Worm (Caenorhabditis elegans) whole organism, L1 larva: ENCODE data around the gene bre-1.

ENCODE experiments used
- C04F5.9 ChIP-seq: sonication (generic microtip); optimal IDR thresholded peaks from 2 replicates; lab custom pipeline; 2016; ENCODE audit warnings: missing genetic modification characterization, missing compliant biosample characterization
- C34B4.2 ChIP-seq: sonication (generic microtip); optimal IDR thresholded peaks from 2 replicates; lab custom pipeline; 2017; ENCODE audit warnings: mild to moderate bottlenecking, missing genetic modification characterization, missing compliant biosample characterization
- Y116A8C.19 ChIP-seq: sonication (generic microtip); optimal IDR thresholded peaks from 2 replicates; lab custom pipeline; 2016; ENCODE audit warnings: missing compliant biosample characterization, missing genetic modification characterization, borderline replicate concordance
- aha-1 ChIP-seq: fragments of 150-350 bp; optimal IDR thresholded peaks from 2 replicates; lab custom pipeline; 2014; ENCODE audit warnings: missing biosample characterization, missing genetic modification characterization
- alr-1 ChIP-seq: fragments of 200-800 bp; sonication (Bioruptor generic); optimal IDR thresholded peaks from 2 replicates; lab custom pipeline; 2018; ENCODE audit warnings: borderline replicate concordance, mild to moderate bottlenecking, missing genetic modification characterization, missing compliant biosample characterization
- ama-1 ChIP-seq: fragments of 150-350 bp; optimal IDR thresholded peaks from 2 replicates; lab custom pipeline; 2014
- ceh-8 ChIP-seq: fragments of 200-800 bp; sonication (Bioruptor generic); optimal IDR thresholded peaks from 2 replicates; lab custom pipeline; 2018; ENCODE audit warnings: mild to moderate bottlenecking, missing genetic modification characterization, moderate library complexity, missing compliant biosample characterization
- ceh-82 ChIP-seq, 3 experiments: fragments of 150-350 bp in 1 of 3; sonication (generic microtip) in 2 of 3; optimal IDR thresholded peaks; 2 replicates each; lab custom pipeline; 2014 to 2017; ENCODE audit warnings: missing biosample characterization in 3 of 3, missing genetic modification characterization in 3 of 3
- ceh-88 ChIP-seq: fragments of 200-800 bp; sonication (Bioruptor generic); IDR thresholded peaks from 2 replicates; pipeline ENCODE4 v1.3.6; 2022; ENCODE audit warnings: missing genetic modification characterization, missing compliant biosample characterization
- ceh-90 ChIP-seq: sonication (generic microtip); optimal IDR thresholded peaks from 2 replicates; lab custom pipeline; 2016; ENCODE audit warnings: missing genetic modification characterization, missing compliant biosample characterization
- ces-1 ChIP-seq: fragments of 150-350 bp; optimal IDR thresholded peaks from 2 replicates; lab custom pipeline; 2014; ENCODE audit warnings: missing biosample characterization, missing genetic modification reagents, missing genetic modification characterization
- dpl-1 ChIP-seq, 3 experiments: fragments of 150-350 bp in 2 of 3; sonication (generic microtip) in 1 of 3; optimal IDR thresholded peaks; 2 replicates each; lab custom pipeline; 2014 to 2017; ENCODE audit warnings: missing biosample characterization in 3 of 3, missing genetic modification characterization in 3 of 3, missing genetic modification reagents in 3 of 3
- dsc-1 ChIP-seq: sonication (generic microtip); optimal IDR thresholded peaks from 2 replicates; lab custom pipeline; 2016; ENCODE audit warnings: mild to moderate bottlenecking, missing genetic modification characterization, missing compliant biosample characterization
- efl-1 ChIP-seq, 4 experiments: fragments of 150-350 bp; optimal IDR thresholded peaks in 3 of 4; peaks in 1 of 4; 1 replicate in 1 of 4; 2 replicates in 3 of 4; lab custom pipeline; 2014; ENCODE audit warnings: missing biosample characterization in 2 of 4, missing genetic modification characterization in 2 of 4, missing genetic modification reagents in 2 of 4
- egl-27 ChIP-seq, 2 experiments: fragments of 150-350 bp in 1 of 2; sonication (generic microtip); optimal IDR thresholded peaks; 3 replicates each; lab custom pipeline; 2017 to 2018; ENCODE audit warnings: missing biosample characterization in 2 of 2, missing genetic modification characterization in 2 of 2, missing genetic modification reagents in 2 of 2
- elt-2 ChIP-seq: sonication (generic microtip); optimal IDR thresholded peaks from 2 replicates; lab custom pipeline; 2016; ENCODE audit warnings: missing genetic modification characterization, mild to moderate bottlenecking, inconsistent platforms, missing compliant biosample characterization, missing genetic modification reagents
- fkh-10 ChIP-seq: sonication (generic microtip); optimal IDR thresholded peaks from 2 replicates; lab custom pipeline; 2017; ENCODE audit warnings: missing biosample characterization, missing genetic modification reagents, missing genetic modification characterization
- grh-1 ChIP-seq: fragments of 200-800 bp; sonication (Bioruptor generic); IDR thresholded peaks from 2 replicates; pipeline ENCODE4 v1.3.6; 2022; ENCODE audit warnings: missing genetic modification reagents, missing genetic modification characterization, missing compliant biosample characterization
- hlh-4 ChIP-seq: sonication (generic microtip); optimal IDR thresholded peaks from 2 replicates; lab custom pipeline; 2016; ENCODE audit warnings: mild to moderate bottlenecking, missing genetic modification characterization, missing compliant biosample characterization
- hpl-2 ChIP-seq: fragments of 150-350 bp; optimal IDR thresholded peaks from 2 replicates; lab custom pipeline; 2014; ENCODE audit warnings: missing biosample characterization, missing genetic modification reagents, missing genetic modification characterization
- irx-1 ChIP-seq: sonication (generic microtip); optimal IDR thresholded peaks from 2 replicates; lab custom pipeline; 2016; ENCODE audit warnings: missing genetic modification characterization, missing compliant biosample characterization
- isw-1 ChIP-seq: fragments of 200-800 bp; sonication (Bioruptor generic); IDR thresholded peaks from 2 replicates; pipeline ENCODE4 v1.3.6; 2022; ENCODE audit warnings: missing genetic modification characterization, missing compliant biosample characterization
- lin-14 ChIP-seq: fragments of 200-800 bp; sonication (Bioruptor generic); optimal IDR thresholded peaks from 2 replicates; lab custom pipeline; 2018; ENCODE audit warnings: mild to moderate bottlenecking, missing genetic modification characterization, moderate library complexity, missing compliant biosample characterization
- lin-15B ChIP-seq: fragments of 150-350 bp; sonication (generic microtip); optimal IDR thresholded peaks from 3 replicates; lab custom pipeline; 2014; ENCODE audit warnings: missing biosample characterization, missing genetic modification characterization
- lin-35 ChIP-seq, 2 experiments: fragments of 150-350 bp; optimal IDR thresholded peaks; 2 replicates each; lab custom pipeline; 2014; ENCODE audit warnings: missing biosample characterization in 2 of 2, missing genetic modification characterization in 2 of 2, missing genetic modification reagents in 2 of 2
- lin-39 ChIP-seq: fragments of 150-350 bp; optimal IDR thresholded peaks from 2 replicates; lab custom pipeline; 2014; ENCODE audit warnings: missing biosample characterization, missing genetic modification reagents, missing genetic modification characterization
- lir-3 ChIP-seq: sonication (generic microtip); optimal IDR thresholded peaks from 2 replicates; lab custom pipeline; 2016; ENCODE audit warnings: mild to moderate bottlenecking, missing genetic modification characterization, moderate library complexity, missing compliant biosample characterization; ENCODE audit not compliant: poor library complexity
- lsy-2 ChIP-seq, 2 experiments: fragments of 150-350 bp; optimal IDR thresholded peaks; 2 replicates each; lab custom pipeline; 2014; ENCODE audit warnings: missing biosample characterization in 2 of 2, missing genetic modification characterization in 2 of 2
- mab-9 ChIP-seq: fragments of 200-800 bp; sonication (Bioruptor generic); IDR thresholded peaks from 2 replicates; pipeline ENCODE4 v1.3.6; 2022; ENCODE audit warnings: missing genetic modification reagents, missing genetic modification characterization, missing compliant biosample characterization
- mef-2 ChIP-seq: fragments of 150-350 bp; optimal IDR thresholded peaks from 2 replicates; lab custom pipeline; 2014; ENCODE audit warnings: missing biosample characterization, missing genetic modification characterization
- mep-1 ChIP-seq: fragments of 150-350 bp; optimal IDR thresholded peaks from 2 replicates; lab custom pipeline; 2014; ENCODE audit warnings: missing biosample characterization, missing genetic modification characterization
- nhr-20 ChIP-seq: sonication (generic microtip); optimal IDR thresholded peaks from 2 replicates; lab custom pipeline; 2016; ENCODE audit warnings: mild to moderate bottlenecking, missing genetic modification characterization, missing compliant biosample characterization
- nhr-237 ChIP-seq: fragments of 150-350 bp; optimal IDR thresholded peaks from 2 replicates; lab custom pipeline; 2014; ENCODE audit warnings: missing biosample characterization, missing genetic modification characterization
- nhr-47 ChIP-seq: sonication (generic microtip); optimal IDR thresholded peaks from 2 replicates; lab custom pipeline; 2016; ENCODE audit warnings: mild to moderate bottlenecking, missing genetic modification characterization, moderate library complexity, missing compliant biosample characterization
- nhr-71 ChIP-seq: sonication (generic microtip); optimal IDR thresholded peaks from 2 replicates; lab custom pipeline; 2016; ENCODE audit warnings: mild to moderate bottlenecking, missing genetic modification characterization, moderate library complexity, missing compliant biosample characterization
- nhr-84 ChIP-seq: sonication (generic microtip); optimal IDR thresholded peaks from 2 replicates; lab custom pipeline; 2017; ENCODE audit warnings: missing biosample characterization, missing genetic modification characterization
- nhr-85 ChIP-seq: sonication (generic microtip); peaks from one replicate; lab custom pipeline; 2016; ENCODE audit warnings: missing genetic modification characterization, inconsistent platforms, missing compliant biosample characterization
- nhr-90 ChIP-seq: sonication (generic microtip); optimal IDR thresholded peaks from 2 replicates; lab custom pipeline; 2016; ENCODE audit warnings: mild to moderate bottlenecking, missing genetic modification characterization, missing compliant biosample characterization; ENCODE audit not compliant: poor library complexity
- pqm-1 ChIP-seq: sonication (generic microtip); optimal IDR thresholded peaks from 3 replicates; lab custom pipeline; 2017; ENCODE audit warnings: missing biosample characterization, missing genetic modification characterization
- rnt-1 ChIP-seq: sonication (generic microtip); optimal IDR thresholded peaks from 2 replicates; lab custom pipeline; 2016; ENCODE audit warnings: mild to moderate bottlenecking, missing genetic modification characterization, moderate library complexity, missing compliant biosample characterization
- skn-1 ChIP-seq: fragments of 150-350 bp; optimal IDR thresholded peaks from 2 replicates; lab custom pipeline; 2014; ENCODE audit warnings: missing biosample characterization, missing genetic modification characterization
- snpc-4 ChIP-seq: fragments of 150-350 bp; optimal IDR thresholded peaks from 2 replicates; lab custom pipeline; 2014; ENCODE audit warnings: missing biosample characterization, missing genetic modification characterization
- snu-23 ChIP-seq: sonication (generic microtip); optimal IDR thresholded peaks from 2 replicates; lab custom pipeline; 2016; ENCODE audit warnings: missing genetic modification characterization, missing compliant biosample characterization
- swsn-7 ChIP-seq: sonication (generic microtip); optimal IDR thresholded peaks from 2 replicates; lab custom pipeline; 2016; ENCODE audit warnings: missing genetic modification characterization, missing compliant biosample characterization
- tlp-1 ChIP-seq: fragments of 150-350 bp; optimal IDR thresholded peaks from 2 replicates; lab custom pipeline; 2014; ENCODE audit warnings: missing biosample characterization, missing genetic modification characterization
- unc-30 ChIP-seq: sonication (generic microtip); optimal IDR thresholded peaks from 2 replicates; lab custom pipeline; 2017; ENCODE audit warnings: missing biosample characterization, missing genetic modification characterization
- unc-98 ChIP-seq: fragments of 200-800 bp; sonication (Bioruptor generic); IDR thresholded peaks from 2 replicates; pipeline ENCODE4 v1.3.6; 2022; ENCODE audit warnings: missing genetic modification characterization, missing compliant biosample characterization
- xbp-1 ChIP-seq: sonication (generic microtip); optimal IDR thresholded peaks from 2 replicates; lab custom pipeline; 2016; ENCODE audit warnings: missing genetic modification characterization, missing compliant biosample characterization
- zip-4 ChIP-seq: fragments of 200-800 bp; sonication (Bioruptor generic); optimal IDR thresholded peaks from 2 replicates; lab custom pipeline; 2018; ENCODE audit warnings: mild to moderate bottlenecking, missing genetic modification characterization, moderate library complexity, missing compliant biosample characterization
- ztf-11 ChIP-seq, 2 experiments: sonication (generic microtip); optimal IDR thresholded peaks; 2 replicates each; lab custom pipeline; 2016 to 2017; ENCODE audit warnings: missing genetic modification characterization in 2 of 2, missing biosample characterization in 1 of 2, missing compliant biosample characterization in 1 of 2

Gene bre-1

ce11 chrIV:8954126-8954525 lies 32.9 kb upstream of the bre-1 start:
- TF ChIP-seq irx-1, result no peak
- TF ChIP-seq nhr-84 (tag; lab: Kevin White, UChicago), result no peak
- TF ChIP-seq C34B4.2 (tag; lab: Kevin White, UChicago), result no peak
- no peak for TF ChIP-seq pqm-1 (tag; lab: Kevin White, UChicago)
- TF ChIP-seq ceh-82 (tag; optimal IDR thresholded peaks at IDR 0.05; lab: Kevin White, UChicago), result no peak
- no peak for TF ChIP-seq mef-2 (tag; lab: Kevin White, UChicago)
- no peak for TF ChIP-seq nhr-85 (tag; lab: Kevin White, UChicago)
- no peak for TF ChIP-seq fkh-10
- no peak for TF ChIP-seq unc-30 (tag; lab: Kevin White, UChicago)
- TF ChIP-seq nhr-237 (tag; lab: Kevin White, UChicago), result no peak
- TF ChIP-seq nhr-90, result no peak
- TF ChIP-seq lin-14, result peak; percentile 56
- TF ChIP-seq xbp-1 (tag; lab: Kevin White, UChicago), result no peak
- TF ChIP-seq mab-9, result no peak
- TF ChIP-seq egl-27 (tag; optimal IDR thresholded peaks at IDR 0.05; lab: Kevin White, UChicago), result no peak
- no peak for TF ChIP-seq elt-2 (tag; lab: Kevin White, UChicago)
- TF ChIP-seq swsn-7, result no peak
- no peak for TF ChIP-seq ces-1 (GFP tag; lab: Kevin White, UChicago)
- no peak for TF ChIP-seq snpc-4 (tag; lab: Kevin White, UChicago)
- no peak for TF ChIP-seq zip-4 (GFP tag; lab: Kevin White, UChicago)
- no peak for TF ChIP-seq mep-1
- peak; percentile 34 for TF ChIP-seq skn-1
- TF ChIP-seq lin-15B (tag; lab: Kevin White, UChicago), result no peak
- TF ChIP-seq Y116A8C.19 (tag; lab: Kevin White, UChicago), result no peak
- TF ChIP-seq snu-23 (GFP tag; lab: Kevin White, UChicago), result peak; percentile 24
- no peak for TF ChIP-seq lin-35 (GFP tag; optimal IDR thresholded peaks at IDR 0.05; lab: Kevin White, UChicago)
- no peak for TF ChIP-seq rnt-1
- TF ChIP-seq ceh-90 (tag; lab: Kevin White, UChicago), result no peak
- TF ChIP-seq nhr-20, result no peak
- no peak for TF ChIP-seq nhr-47
- no peak for TF ChIP-seq dpl-1 (GFP tag; optimal IDR thresholded peaks at IDR 0.05; lab: Kevin White, UChicago)
- TF ChIP-seq efl-1 (optimal IDR thresholded peaks at IDR 0.05; lab: Kevin White, UChicago), result no peak
- TF ChIP-seq efl-1 (GFP tag; optimal IDR thresholded peaks at IDR 0.05 in 1 of 2; lab: Kevin White, UChicago), result peak in 1 of 2 experiments; percentile 74
- no peak for TF ChIP-seq tlp-1 (tag; lab: Kevin White, UChicago)
- no peak for TF ChIP-seq aha-1

DNA sequence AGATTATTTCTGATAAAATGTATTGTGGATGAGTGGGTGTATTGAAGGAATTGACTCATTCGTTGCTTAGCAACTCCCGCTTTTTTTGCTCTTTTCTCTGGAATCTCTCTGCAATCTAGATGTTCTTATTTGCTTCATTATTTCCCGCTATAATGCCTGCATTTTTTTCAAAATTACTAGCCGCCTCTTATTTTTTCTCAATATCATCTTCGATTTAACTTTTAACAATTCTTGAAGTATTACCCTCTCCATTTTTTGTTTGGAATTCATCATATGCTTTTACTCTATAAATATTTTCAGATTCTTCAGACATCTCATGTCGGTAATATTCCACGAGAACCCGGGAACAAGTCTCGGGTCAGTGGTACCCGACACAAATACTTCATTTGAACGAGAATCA lies 30.9 kb upstream of the bre-1 start, which contains the start of gene tpra-1:
tpra-1 (plus strand) TSS at position 301 of the 400 bp plus-strand sequence.
- TF ChIP-seq lin-39 (tag; lab: Kevin White, UChicago) (no peak), irx-1 (no peak), mep-1 (no peak), swsn-7 (no peak), ceh-82 (tag; optimal IDR thresholded peaks at IDR 0.05; lab: Kevin White, UChicago) (no peak), isw-1 (GFP tag; lab: Robert Waterston, UW) (no peak), elt-2 (tag; lab: Kevin White, UChicago) (no peak), unc-98 (GFP tag; lab: Robert Waterston, UW) (no peak), nhr-20 (no peak), dsc-1 (tag; lab: Kevin White, UChicago) (no peak)

- no peak for TF ChIP-seq ceh-88 (GFP tag; lab: Robert Waterston, UW)
- TF ChIP-seq grh-1, result no peak
- no peak for TF ChIP-seq Y116A8C.19 (tag; lab: Kevin White, UChicago)
- TF ChIP-seq hpl-2, result no peak
- no peak for TF ChIP-seq nhr-71 (tag; lab: Kevin White, UChicago)
- no peak for TF ChIP-seq rnt-1
- TF ChIP-seq lsy-2 (tag; optimal IDR thresholded peaks at IDR 0.05; lab: Kevin White, UChicago), result no peak
- TF ChIP-seq nhr-20, result no peak
- TF ChIP-seq ztf-11 (tag; optimal IDR thresholded peaks at IDR 0.05; lab: Kevin White, UChicago), result no peak
- no peak for TF ChIP-seq unc-98 (GFP tag; lab: Robert Waterston, UW)
- no peak for TF ChIP-seq xbp-1 (tag; lab: Kevin White, UChicago)
- TF ChIP-seq ama-1 (lab: Kevin White, UChicago), result no peak
- TF ChIP-seq lir-3 (tag; lab: Kevin White, UChicago), result no peak
- TF ChIP-seq lin-15B (tag; lab: Kevin White, UChicago), result no peak
- TF ChIP-seq ceh-8 (GFP tag; lab: Kevin White, UChicago), result no peak
- no peak for TF ChIP-seq hlh-4 (tag; lab: Kevin White, UChicago)
- TF ChIP-seq C04F5.9 (tag; lab: Kevin White, UChicago), result no peak
- no peak for TF ChIP-seq alr-1 (tag; lab: Kevin White, UChicago)
Measured at ce11 chrIV:8965883-8966282, 21.2 kb upstream of the bre-1 start, which contains the start of gene C53B4.2. TSS of gene C53B4.2 (plus strand) at chrIV:8966183.
